Worm (Caenorhabditis elegans) whole organism, L1 larva: ENCODE data around the gene tkr-2.

Experiments
- ama-1 ChIP-seq: fragments of 150-350 bp; optimal IDR thresholded peaks from 2 replicates; lab custom pipeline; 2014
- blmp-1 ChIP-seq: fragments of 150-350 bp; optimal IDR thresholded peaks from 2 replicates; lab custom pipeline; 2014; ENCODE audit warnings: missing biosample characterization, missing genetic modification characterization
- jun-1 ChIP-seq: fragments of 150-350 bp; optimal IDR thresholded peaks from 2 replicates; lab custom pipeline; 2014; ENCODE audit warnings: missing biosample characterization, missing genetic modification reagents, missing genetic modification characterization
- lin-39 ChIP-seq: fragments of 150-350 bp; optimal IDR thresholded peaks from 2 replicates; lab custom pipeline; 2014; ENCODE audit warnings: missing biosample characterization, missing genetic modification reagents, missing genetic modification characterization
- mdl-1 ChIP-seq, 2 experiments: fragments of 150-350 bp; optimal IDR thresholded peaks; 2 replicates each; lab custom pipeline; 2014 to 2017; ENCODE audit warnings: missing biosample characterization in 2 of 2, missing genetic modification characterization in 2 of 2, inconsistent platforms in 1 of 2
- nhr-77 ChIP-seq: fragments of 150-350 bp; optimal IDR thresholded peaks from 2 replicates; lab custom pipeline; 2014; ENCODE audit warnings: missing biosample characterization, missing genetic modification characterization
- skn-1 ChIP-seq: fragments of 150-350 bp; optimal IDR thresholded peaks from 2 replicates; lab custom pipeline; 2014; ENCODE audit warnings: missing biosample characterization, missing genetic modification characterization

DNA sequence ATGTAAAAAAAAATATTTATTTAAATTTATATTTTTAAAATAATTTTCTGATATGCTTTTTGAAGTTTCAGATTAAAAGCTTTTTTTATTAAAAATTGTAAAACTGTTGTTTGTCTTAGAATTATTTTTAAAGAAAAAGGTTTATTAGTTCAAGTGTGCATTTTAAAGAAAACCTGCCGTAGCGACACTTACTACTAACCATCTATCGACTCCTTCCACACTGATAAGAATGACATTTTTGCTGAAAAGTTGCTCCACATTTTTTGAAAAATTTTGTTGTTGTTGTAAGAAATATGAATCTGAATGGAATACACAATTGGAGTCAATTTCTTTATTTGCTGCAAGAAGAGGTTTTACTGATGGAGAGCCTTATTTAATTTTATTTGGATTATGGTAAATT is 26.1 kb downstream of the tkr-2 start, which contains the start of gene C49A9.1:
- TF ChIP-seq blmp-1 (tag; lab: Kevin White, UChicago) = no peak
- TF ChIP-seq mdl-1 (tag; optimal IDR thresholded peaks at IDR 0.05; lab: Kevin White, UChicago) = no peak
- TF ChIP-seq ama-1 (lab: Kevin White, UChicago) = no peak
- no peak for TF ChIP-seq nhr-77 (tag; lab: Kevin White, UChicago)
- no peak for TF ChIP-seq jun-1 (tag; lab: Kevin White, UChicago)
- no peak for TF ChIP-seq skn-1 (tag; lab: Kevin White, UChicago)
- no peak for TF ChIP-seq lin-39
